Fruit fly (Drosophila melanogaster) whole organism, embryonic: ENCODE results near the gene CG4115.
A peak's percentile ranks its signal among the peaks of the same experiment; 100 is the strongest.

Experiments
- ATbp ChIP-seq: fragments of 200-800 bp; sonication (Bioruptor generic); optimal IDR thresholded peaks from 2 replicates; lab custom pipeline; 2017; ENCODE audit warnings: missing biosample characterization, mild to moderate bottlenecking, missing genetic modification characterization, missing genetic modification reagents
- Atf-2 ChIP-seq: fragments of 200-800 bp; sonication (Bioruptor generic); optimal IDR thresholded peaks from 2 replicates; lab custom pipeline; 2016; ENCODE audit warnings: missing biosample characterization, missing genetic modification characterization
- Awh ChIP-seq: fragments of 200-800 bp; sonication (Bioruptor generic); IDR thresholded peaks from 2 replicates; pipeline ENCODE4, ENCODE4 v1.3.6; 2022; ENCODE audit warnings: missing biosample characterization, missing genetic modification characterization
- Bgb ChIP-seq: fragments of 200-800 bp; sonication (Bioruptor generic); IDR thresholded peaks from 2 replicates; pipeline ENCODE4 v1.3.6; 2022; ENCODE audit warnings: missing biosample characterization, missing genetic modification characterization; ENCODE audit not compliant: partially characterized antibody
- CG10431 ChIP-seq: fragments of 200-800 bp; sonication (Bioruptor generic); optimal IDR thresholded peaks from 3 replicates; lab custom pipeline; 2018; ENCODE audit warnings: missing biosample characterization, mild to moderate bottlenecking, missing genetic modification characterization
- CG10543 ChIP-seq: fragments of 200-800 bp; sonication (Bioruptor generic); optimal IDR thresholded peaks from 3 replicates; lab custom pipeline; 2017; ENCODE audit warnings: missing biosample characterization, mild to moderate bottlenecking, missing genetic modification characterization, moderate library complexity
- CG11560 ChIP-seq: fragments of 200-800 bp; sonication (Bioruptor generic); IDR thresholded peaks from 3 replicates; pipeline ENCODE4 v1.3.6; 2022; ENCODE audit warnings: missing biosample characterization, missing genetic modification characterization
- CG12219 ChIP-seq: fragments of 200-800 bp; sonication (Bioruptor generic); optimal IDR thresholded peaks from 3 replicates; lab custom pipeline; 2018; ENCODE audit warnings: missing biosample characterization, mild to moderate bottlenecking, missing genetic modification characterization
- CG1233 ChIP-seq: fragments of 200-800 bp; sonication (Bioruptor generic); optimal IDR thresholded peaks from 4 replicates; lab custom pipeline; 2018; ENCODE audit warnings: missing biosample characterization, mild to moderate bottlenecking, missing genetic modification characterization
- CG13424 ChIP-seq: fragments of 200-800 bp; sonication (Bioruptor generic); optimal IDR thresholded peaks from 2 replicates; lab custom pipeline; 2019; ENCODE audit warnings: missing biosample characterization, mild to moderate bottlenecking, missing genetic modification characterization, moderate library complexity
- CG14965 ChIP-seq: fragments of 200-800 bp; sonication (Bioruptor generic); optimal IDR thresholded peaks from 2 replicates; lab custom pipeline; 2016; ENCODE audit warnings: missing biosample characterization, missing genetic modification characterization, borderline replicate concordance
- CG16779 ChIP-seq: fragments of 200-800 bp; sonication (Bioruptor generic); IDR thresholded peaks from 2 replicates; pipeline ENCODE4 v1.3.6; 2022; ENCODE audit warnings: missing biosample characterization, missing genetic modification characterization
- CG3407 ChIP-seq: fragments of 200-800 bp; sonication (Bioruptor generic); optimal IDR thresholded peaks from 2 replicates; lab custom pipeline; 2018; ENCODE audit warnings: missing biosample characterization, mild to moderate bottlenecking, missing genetic modification characterization
- CG3847 ChIP-seq: fragments of 200-800 bp; sonication (Bioruptor generic); IDR thresholded peaks from 2 replicates; pipeline ENCODE4 v1.3.6; 2022; ENCODE audit warnings: missing biosample characterization, missing genetic modification characterization
- CG4360 ChIP-seq: fragments of 200-800 bp; sonication (Bioruptor generic); IDR thresholded peaks from 2 replicates; pipeline ENCODE4 v1.3.6; 2022; ENCODE audit warnings: missing biosample characterization, missing genetic modification characterization
- CG4730 ChIP-seq: fragments of 200-800 bp; sonication (Bioruptor generic); IDR thresholded peaks from 2 replicates; pipeline ENCODE4 v1.3.6; 2022; ENCODE audit warnings: missing biosample characterization, missing genetic modification characterization
- CG4854 ChIP-seq: fragments of 200-800 bp; sonication (Bioruptor generic); optimal IDR thresholded peaks from 2 replicates; lab custom pipeline; 2016; ENCODE audit warnings: missing biosample characterization, missing genetic modification characterization, inconsistent platforms
- CG6791 ChIP-seq: fragments of 200-800 bp; sonication (Bioruptor generic); IDR thresholded peaks from 3 replicates; pipeline ENCODE4 v1.3.6; 2022; ENCODE audit warnings: missing biosample characterization, missing genetic modification characterization; ENCODE audit not compliant: partially characterized antibody
- CG7745 ChIP-seq: fragments of 200-800 bp; sonication (Bioruptor generic); optimal IDR thresholded peaks from 2 replicates; lab custom pipeline; 2018; ENCODE audit warnings: missing biosample characterization, mild to moderate bottlenecking, missing genetic modification characterization, moderate library complexity
- CG8281 ChIP-seq: fragments of 200-800 bp; sonication (Bioruptor generic); optimal IDR thresholded peaks from 2 replicates; lab custom pipeline; 2018; ENCODE audit warnings: missing biosample characterization, mild to moderate bottlenecking, missing genetic modification characterization, moderate library complexity
- Ets97D ChIP-seq: fragments of 200-800 bp; sonication (Bioruptor generic); optimal IDR thresholded peaks from 3 replicates; lab custom pipeline; 2016; ENCODE audit warnings: missing biosample characterization, missing genetic modification characterization
- GATAe ChIP-seq: fragments of 200-800 bp; sonication (Bioruptor generic); conservative IDR thresholded peaks from 2 replicates; pipeline ENCODE4 v1.3.6; 2022; ENCODE audit warnings: missing biosample characterization, missing genetic modification characterization
- Gug ChIP-seq: fragments of 200-800 bp; sonication (Bioruptor generic); IDR thresholded peaks from 4 replicates; pipeline ENCODE4 v1.3.6; 2022; ENCODE audit warnings: missing biosample characterization, missing genetic modification characterization
- H2.0 ChIP-seq: fragments of 200-800 bp; sonication (Bioruptor generic); IDR thresholded peaks from 2 replicates; pipeline ENCODE4 v1.3.6; 2022; ENCODE audit warnings: missing biosample characterization, missing genetic modification characterization
- HLH54F ChIP-seq: fragments of 200-800 bp; sonication (Bioruptor generic); optimal IDR thresholded peaks from 3 replicates; lab custom pipeline; 2016; ENCODE audit warnings: missing biosample characterization, missing genetic modification characterization
- HmgZ ChIP-seq: fragments of 200-800 bp; sonication (Bioruptor generic); optimal IDR thresholded peaks from 2 replicates; lab custom pipeline; 2018; ENCODE audit warnings: missing biosample characterization, mild to moderate bottlenecking, missing genetic modification characterization
- Jarid2 ChIP-seq: fragments of 200-800 bp; sonication (Bioruptor generic); optimal IDR thresholded peaks from 3 replicates; lab custom pipeline; 2017; ENCODE audit warnings: mild to moderate bottlenecking, missing biosample characterization, missing genetic modification reagents, missing genetic modification characterization
- Max ChIP-seq: fragments of 200-800 bp; sonication (Bioruptor generic); optimal IDR thresholded peaks from 2 replicates; lab custom pipeline; 2016; ENCODE audit warnings: missing biosample characterization, mild to moderate bottlenecking, missing genetic modification characterization
- NK7.1 ChIP-seq: fragments of 200-800 bp; sonication (Bioruptor generic); optimal IDR thresholded peaks from 3 replicates; lab custom pipeline; 2016; ENCODE audit warnings: missing biosample characterization, missing genetic modification characterization
- Poxn ChIP-seq: fragments of 200-800 bp; sonication (Bioruptor generic); IDR thresholded peaks from 2 replicates; pipeline ENCODE4 v1.3.6; 2022; ENCODE audit warnings: missing biosample characterization, missing genetic modification characterization
- Trl ChIP-seq, 3 experiments: fragments of >200 bp in 2 of 3; fragments of 200-800 bp in 1 of 3; sonication (Bioruptor generic) in 1 of 3; optimal IDR thresholded peaks; 2 replicates in 1 of 3; 3 replicates in 2 of 3; lab custom pipeline; 2016 to 2017; ENCODE audit warnings: missing biosample characterization in 1 of 3, missing genetic modification characterization in 1 of 3
- Xrp1 ChIP-seq: fragments of 200-800 bp; sonication (Bioruptor generic); IDR thresholded peaks from 2 replicates; pipeline ENCODE4 v1.3.6; 2022; ENCODE audit warnings: missing biosample characterization, missing genetic modification characterization
- amos ChIP-seq: fragments of 200-800 bp; sonication (Bioruptor generic); IDR thresholded peaks from 2 replicates; pipeline ENCODE4 v1.3.6; 2022; ENCODE audit warnings: missing biosample characterization, missing genetic modification characterization; ENCODE audit not compliant: partially characterized antibody
- az2 ChIP-seq: fragments of 200-800 bp; sonication (Bioruptor generic); optimal IDR thresholded peaks from 3 replicates; lab custom pipeline; 2016; ENCODE audit warnings: missing biosample characterization, missing genetic modification characterization
- br ChIP-seq: fragments of >200 bp; optimal IDR thresholded peaks from 2 replicates; lab custom pipeline; 2017
- caup ChIP-seq: fragments of 200-800 bp; sonication (Bioruptor generic); optimal IDR thresholded peaks from 3 replicates; lab custom pipeline; 2017; ENCODE audit warnings: missing biosample characterization, mild to moderate bottlenecking, missing genetic modification characterization, moderate library complexity; ENCODE audit not compliant: severe bottlenecking
- dmrt11E ChIP-seq: fragments of 200-800 bp; sonication (Bioruptor generic); optimal IDR thresholded peaks from 3 replicates; lab custom pipeline; 2018; ENCODE audit warnings: missing biosample characterization, mild to moderate bottlenecking, missing genetic modification characterization, moderate library complexity
- ftz-f1 ChIP-seq: fragments of 200-800 bp; sonication (Bioruptor generic); optimal IDR thresholded peaks from 2 replicates; lab custom pipeline; 2016; ENCODE audit warnings: missing biosample characterization, missing genetic modification characterization
- gsb-n ChIP-seq: fragments of 200-800 bp; sonication (Bioruptor generic); optimal IDR thresholded peaks from 3 replicates; lab custom pipeline; 2018; ENCODE audit warnings: missing biosample characterization, mild to moderate bottlenecking, missing genetic modification characterization
- hb ChIP-seq: fragments of 200-800 bp; sonication (Bioruptor generic); IDR thresholded peaks from 3 replicates; pipeline ENCODE4 v1.3.6; 2022; ENCODE audit warnings: missing biosample characterization, missing genetic modification characterization; ENCODE audit not compliant: partially characterized antibody
- kni ChIP-seq: fragments of 200-800 bp; sonication (Bioruptor generic); optimal IDR thresholded peaks from 3 replicates; lab custom pipeline; 2017; ENCODE audit warnings: mild to moderate bottlenecking, missing biosample characterization, missing genetic modification reagents, missing genetic modification characterization
- onecut ChIP-seq: fragments of 200-800 bp; sonication (Bioruptor generic); IDR thresholded peaks from 2 replicates; pipeline ENCODE4 v1.3.6; 2022; ENCODE audit warnings: missing biosample characterization, missing genetic modification characterization
- pfk ChIP-seq: fragments of 200-800 bp; sonication (Bioruptor generic); optimal IDR thresholded peaks from 2 replicates; lab custom pipeline; 2018; ENCODE audit warnings: missing biosample characterization, mild to moderate bottlenecking, missing genetic modification characterization, moderate library complexity
- pho ChIP-seq: fragments of 200-800 bp; sonication (Bioruptor generic); optimal IDR thresholded peaks from 2 replicates; lab custom pipeline; 2016; ENCODE audit warnings: missing biosample characterization, missing genetic modification characterization
- row ChIP-seq: fragments of 200-800 bp; sonication (Bioruptor generic); IDR thresholded peaks from 3 replicates; pipeline ENCODE4 v1.3.6; 2022; ENCODE audit warnings: missing biosample characterization, missing genetic modification characterization
- tap ChIP-seq: fragments of 200-800 bp; optimal IDR thresholded peaks from 3 replicates; lab custom pipeline; 2019; ENCODE audit warnings: missing biosample characterization, mild to moderate bottlenecking, missing genetic modification characterization, moderate library complexity
- tx ChIP-seq: fragments of 200-800 bp; sonication (Bioruptor generic); optimal IDR thresholded peaks from 2 replicates; lab custom pipeline; 2016; ENCODE audit warnings: missing biosample characterization, missing genetic modification characterization
- wdn ChIP-seq: fragments of 200-800 bp; sonication (Bioruptor generic); IDR thresholded peaks from 2 replicates; pipeline ENCODE4 v1.3.6; 2022; ENCODE audit warnings: missing biosample characterization, missing genetic modification characterization
- zen2 ChIP-seq: fragments of 200-800 bp; sonication (Bioruptor generic); IDR thresholded peaks from 3 replicates; pipeline ENCODE4 v1.3.6; 2022; ENCODE audit warnings: missing biosample characterization, missing genetic modification characterization; ENCODE audit not compliant: partially characterized antibody

CG4115 gene

DNA sequence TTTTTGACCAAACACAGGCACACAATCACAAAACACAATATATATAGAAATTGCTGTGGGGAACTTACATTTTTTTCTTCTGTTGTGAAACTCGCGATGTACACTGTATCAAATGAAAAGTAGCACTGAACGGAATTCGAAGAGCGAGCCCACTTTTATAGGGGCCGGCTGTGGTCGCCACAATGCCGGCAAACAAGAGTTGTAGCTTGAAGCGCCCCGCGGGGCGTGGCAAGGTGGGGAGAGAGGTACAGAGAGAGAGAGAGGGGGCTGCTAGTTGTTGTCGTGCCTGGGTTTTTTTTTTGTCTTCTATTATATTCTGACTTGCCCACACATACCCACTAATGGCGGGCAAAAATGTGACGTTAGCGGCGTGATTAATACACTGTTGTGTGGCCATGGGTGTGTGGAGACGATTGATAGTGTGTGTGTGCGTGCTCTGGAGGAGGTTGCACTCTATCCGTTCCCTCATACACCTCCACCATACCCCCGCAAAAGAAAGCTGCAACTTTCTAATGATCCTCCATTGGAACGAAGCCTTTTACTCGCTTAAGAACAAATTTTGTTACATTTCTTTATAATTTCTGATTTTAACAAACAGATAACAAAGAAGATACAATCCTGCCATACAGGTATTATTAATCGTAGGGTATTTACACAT lies 9.5 kb downstream of the CG4115 start, which contains the start of gene GstD1 (continued):
- TF ChIP-seq zen2 (GFP tag; lab: Robert Waterston, UW) (peak; percentile 38; the same call in 1 of the 3 replicates), CG16779 (no peak), CG4360 (GFP tag; lab: Robert Waterston, UW) (no peak), CG3847 (GFP tag; lab: Robert Waterston, UW) (no peak), Trl (optimal IDR thresholded peaks at IDR 0.05; lab: Kevin White, UChicago) (peak; percentile 69 to 83), Trl (GFP tag; optimal IDR thresholded peaks at IDR 0.05; lab: Kevin White, UChicago) (peak; percentile 33), Gug (no peak), CG14965 (no peak), tap (tag; lab: Kevin White, UChicago) (no peak), kni (GFP tag; lab: Kevin White, UChicago) (peak; percentile 39), NK7.1 (peak; percentile 33), CG1233 (GFP tag; lab: Kevin White, UChicago) (peak; percentile 4), Awh (GFP tag; lab: Robert Waterston, UW) (no peak), Bgb (GFP tag; lab: Robert Waterston, UW) (peak; percentile 63), br (lab: Kevin White, UChicago) (no peak), az2 (GFP tag; lab: Kevin White, UChicago) (no peak), onecut (GFP tag; lab: Robert Waterston, UW) (peak; percentile 7; the same call in 1 of the 2 replicates), wdn (GFP tag; lab: Robert Waterston, UW) (no peak; the same call in 1 of the 2 replicates), caup (GFP tag; lab: Kevin White, UChicago) (peak; percentile 28), CG11560 (tag; lab: Robert Waterston, UW) (no peak), Xrp1 (GFP tag; lab: Robert Waterston, UW) (0 out of 2 replicates have a peak, but pooled peaks have one; percentile 35), HLH54F (GFP tag; lab: Kevin White, UChicago) (no peak), hb (GFP tag; lab: Robert Waterston, UW) (no peak), CG13424 (tag; lab: Kevin White, UChicago) (peak; percentile 25), ATbp (GFP tag; lab: Kevin White, UChicago) (peak; percentile 8), Atf-2 (GFP tag; lab: Kevin White, UChicago) (no peak), tx (GFP tag; lab: Kevin White, UChicago) (no peak), GATAe (GFP tag; lab: Robert Waterston, UW) (no peak), Poxn (GFP tag; lab: Robert Waterston, UW) (no peak), ftz-f1 (GFP tag; lab: Kevin White, UChicago) (peak; percentile 88), CG3407 (GFP tag; lab: Kevin White, UChicago) (no peak), CG10431 (GFP tag; lab: Kevin White, UChicago) (no peak), CG6791 (0 out of 3 replicates have a peak, but pooled peaks have one; percentile 27), CG10543 (GFP tag; lab: Kevin White, UChicago) (peak; percentile 89), H2.0 (GFP tag; lab: Robert Waterston, UW) (0 out of 2 replicates have a peak, but pooled peaks have one; percentile 4), row (GFP tag; lab: Robert Waterston, UW) (peak; percentile 64), HmgZ (tag; lab: Kevin White, UChicago) (peak; percentile 56), Max (GFP tag; lab: Kevin White, UChicago) (peak; percentile 44), Ets97D (GFP tag; lab: Kevin White, UChicago) (no peak), Jarid2 (GFP tag; lab: Kevin White, UChicago) (peak; percentile 90), CG8281 (tag; lab: Kevin White, UChicago) (no peak), CG4730 (GFP tag; lab: Robert Waterston, UW) (no peak), CG7745 (tag; lab: Kevin White, UChicago) (no peak), CG4854 (GFP tag; lab: Kevin White, UChicago) (no peak), dmrt11E (no peak), pfk (GFP tag; lab: Kevin White, UChicago) (peak; percentile 17), pho (GFP tag; lab: Kevin White, UChicago) (peak; percentile 19), amos (GFP tag; lab: Robert Waterston, UW) (peak; percentile 36; the same call in 1 of the 2 replicates), CG12219 (GFP tag; lab: Kevin White, UChicago) (no peak), gsb-n (tag; lab: Kevin White, UChicago) (no peak)
